Fruit fly (Drosophila melanogaster): ENCODE measurements around the gene CG11975.

The CG11975 gene

dm6 chr3R:9031797-9032418, 38.9 kb downstream of the CG11975 start (continued):
- TF ChIP-seq CG6854 (GFP tag; optimal IDR thresholded peaks at IDR 0.05) (peak; percentile 97), CG10669 (GFP tag; optimal IDR thresholded peaks at IDR 0.05) (peak; percentile 99), CG6808 (GFP tag; optimal IDR thresholded peaks at IDR 0.05) (peak; percentile 98), CG8319 (GFP tag; optimal IDR thresholded peaks at IDR 0.05) (peak; percentile 95), spab (GFP tag; optimal IDR thresholded peaks at IDR 0.05) (peak; percentile 99), CG11902 (GFP tag; optimal IDR thresholded peaks at IDR 0.05) (peak; percentile 96), pdm3 (GFP tag; optimal IDR thresholded peaks at IDR 0.05) (peak; percentile 99), acj6 (GFP tag; optimal IDR thresholded peaks at IDR 0.05) (peak; percentile 98), cyc (GFP tag; optimal IDR thresholded peaks at IDR 0.05) (peak; percentile 98), Lpt (GFP tag; optimal IDR thresholded peaks at IDR 0.05) (peak; percentile 99), fd85E (GFP tag; optimal IDR thresholded peaks at IDR 0.05) (peak; percentile 95), fkh (GFP tag; optimal IDR thresholded peaks at IDR 0.05) (no peak), CG6163 (GFP tag; IDR thresholded peaks at IDR 0.05) (peak; percentile 99), Blimp-1 (GFP tag; optimal IDR thresholded peaks at IDR 0.05) (peak; percentile 78), net (GFP tag; optimal IDR thresholded peaks at IDR 0.05) (peak; percentile 99), OdsH (GFP tag; optimal IDR thresholded peaks at IDR 0.05) (peak; percentile 99), CG7368 (GFP tag; optimal IDR thresholded peaks at IDR 0.05) (peak; percentile 98), CG8632 (GFP tag; optimal IDR thresholded peaks at IDR 0.05) (peak; percentile 98), CG16779 (tag; optimal IDR thresholded peaks at IDR 0.05) (peak; percentile 98), eg (GFP tag; IDR thresholded peaks at IDR 0.05) (peak; percentile 99), CG32006 (GFP tag; optimal IDR thresholded peaks at IDR 0.05) (peak; percentile 100), topi (GFP tag; optimal IDR thresholded peaks at IDR 0.05) (peak; percentile 97), dsx (GFP tag; optimal IDR thresholded peaks at IDR 0.05; ENCODE audit: poor library complexity, severe bottlenecking) (peak; percentile 97), Ets96B (tag; optimal IDR thresholded peaks at IDR 0.05) (peak; percentile 99)

dm6 chr3R:9033619-9034401, 40.8 kb downstream of the CG11975 start:
- TF ChIP-seq CG1621 (tag; optimal IDR thresholded peaks at IDR 0.05) (peak; percentile 52), achi (GFP tag; optimal IDR thresholded peaks at IDR 0.05) (peak; percentile 84), CG3919 (GFP tag; optimal IDR thresholded peaks at IDR 0.05) (peak; percentile 78), CG16779 (tag; optimal IDR thresholded peaks at IDR 0.05) (peak; percentile 82), Ets96B (tag; optimal IDR thresholded peaks at IDR 0.05) (peak; percentile 90), CG6163 (GFP tag; IDR thresholded peaks at IDR 0.05) (peak; percentile 70; the same call in 2 of the 3 replicates), CG6808 (GFP tag; optimal IDR thresholded peaks at IDR 0.05) (peak; percentile 88), CG11762 (GFP tag; optimal IDR thresholded peaks at IDR 0.05; ENCODE audit: insufficient read depth) (peak; percentile 70), acj6 (GFP tag; optimal IDR thresholded peaks at IDR 0.05) (peak; percentile 81), Hr4 (GFP tag; optimal IDR thresholded peaks at IDR 0.05) (peak; percentile 77), Hr39 (GFP tag; optimal IDR thresholded peaks at IDR 0.05) (peak; percentile 56), lz (GFP tag; optimal IDR thresholded peaks at IDR 0.05) (peak; percentile 84), CG11902 (GFP tag; optimal IDR thresholded peaks at IDR 0.05) (peak; percentile 46), Gug (GFP tag; IDR thresholded peaks at IDR 0.05) (peak; percentile 49), CG6792 (GFP tag; optimal IDR thresholded peaks at IDR 0.05) (peak; percentile 74), CG8319 (GFP tag; optimal IDR thresholded peaks at IDR 0.05) (peak; percentile 50), ss (GFP tag; optimal IDR thresholded peaks at IDR 0.05) (peak; percentile 80 to 87), dac (GFP tag; optimal IDR thresholded peaks at IDR 0.05) (peak; percentile 69), topi (GFP tag; optimal IDR thresholded peaks at IDR 0.05) (peak; percentile 88), CG10669 (GFP tag; optimal IDR thresholded peaks at IDR 0.05) (peak; percentile 79), CG32006 (GFP tag; optimal IDR thresholded peaks at IDR 0.05) (peak; percentile 91), CG8119 (GFP tag; IDR thresholded peaks at IDR 0.05) (peak; percentile 88), eg (GFP tag; IDR thresholded peaks at IDR 0.05) (peak; percentile 77; the same call in 2 of the 3 replicates), CG6854 (GFP tag; optimal IDR thresholded peaks at IDR 0.05) (peak; percentile 65), OdsH (GFP tag; optimal IDR thresholded peaks at IDR 0.05) (peak; percentile 78), Smox (GFP tag; optimal IDR thresholded peaks at IDR 0.05) (peak; percentile 84), spab (GFP tag; optimal IDR thresholded peaks at IDR 0.05) (peak; percentile 84), fd85E (GFP tag; optimal IDR thresholded peaks at IDR 0.05) (no peak), CG9139 (GFP tag; optimal IDR thresholded peaks at IDR 0.05) (peak; percentile 78), CG3032 (tag; optimal IDR thresholded peaks at IDR 0.05) (peak; percentile 91), Sox15 (GFP tag; optimal IDR thresholded peaks at IDR 0.05) (peak; percentile 52), fkh (GFP tag; optimal IDR thresholded peaks at IDR 0.05) (peak; percentile 70), CG15336 (GFP tag; IDR thresholded peaks at IDR 0.05) (peak; percentile 83), Ets21C (GFP tag; optimal IDR thresholded peaks at IDR 0.05) (peak; percentile 64), Hr38 (GFP tag; optimal IDR thresholded peaks at IDR 0.05) (no peak), fd59A (GFP tag; optimal IDR thresholded peaks at IDR 0.05) (peak; percentile 81)

Measured in whole organism, prepupa.